Fruit fly (Drosophila melanogaster): Measurements from ENCODE around the gene CG13807.

dm6 chr3L:2267558-2267957 lies 4.8 kb downstream of the CG13807 start, which contains the start of gene obst-I:
- TF ChIP-seq Pif1A (GFP tag; optimal IDR thresholded peaks at IDR 0.05) (no peak), CG14655 (GFP tag; optimal IDR thresholded peaks at IDR 0.05) (no peak), EcR (GFP tag; optimal IDR thresholded peaks at IDR 0.05) (no peak), D1 (tag; optimal IDR thresholded peaks at IDR 0.05) (no peak), CG32121 (GFP tag; IDR thresholded peaks at IDR 0.05) (no peak), Pif1B (GFP tag; optimal IDR thresholded peaks at IDR 0.05) (no peak), CG15710 (tag; optimal IDR thresholded peaks at IDR 0.05) (no peak), CG34367 (tag; optimal IDR thresholded peaks at IDR 0.05) (no peak), CG17806 (tag; optimal IDR thresholded peaks at IDR 0.05) (no peak), CG9948 (tag; optimal IDR thresholded peaks at IDR 0.05) (no peak)

Measured in whole organism, pupa.